Fruit fly (Drosophila melanogaster) Kc167 (cell line): ENCODE measurements around the gene CG11594.

Experiments
- Myc ChIP-seq: fragments of >200 bp; optimal IDR thresholded peaks from 2 replicates; lab custom pipeline; 2017; ENCODE audit warnings: missing external identifiers
- Sin3A ChIP-seq: fragments of >200 bp; optimal IDR thresholded peaks from 2 replicates; lab custom pipeline; 2018; ENCODE audit warnings: missing external identifiers
- insv ChIP-seq: fragments of >200 bp; optimal IDR thresholded peaks from 3 replicates; lab custom pipeline; 2018; ENCODE audit warnings: missing external identifiers
- psq ChIP-seq: fragments of >200 bp; optimal IDR thresholded peaks from 2 replicates; lab custom pipeline; 2017; ENCODE audit warnings: missing external identifiers

- TF ChIP-seq psq (lab: Kevin White, UChicago) (no peak), insv (no peak), Sin3A (lab: Kevin White, UChicago) (no peak), Myc (lab: Kevin White, UChicago) (no peak)
These were observed 1.3 kb downstream of the CG11594 start for dm6 chr3L:4024464-4024863.
